Fruit fly (Drosophila melanogaster): Measurements from ENCODE around the gene RhoGEF64C.

Gene RhoGEF64C

dm6 chr3L:4691775-4692174 is 808 bp upstream of the RhoGEF64C start (continued):
- TF ChIP-seq Nf-YC (tag; optimal IDR thresholded peaks at IDR 0.05) (no peak), CG11398 (GFP tag; optimal IDR thresholded peaks at IDR 0.05) (no peak), wdn (GFP tag; IDR thresholded peaks at IDR 0.05) (no peak), dmrt99B (tag; optimal IDR thresholded peaks at IDR 0.05) (peak; percentile 44), klu (GFP tag; IDR thresholded peaks at IDR 0.05) (no peak), wek (GFP tag; optimal IDR thresholded peaks at IDR 0.05) (no peak), CG14441 (GFP tag; IDR thresholded peaks at IDR 0.05) (no peak), pho (GFP tag; optimal IDR thresholded peaks at IDR 0.05) (no peak), CG13624 (GFP tag; optimal IDR thresholded peaks at IDR 0.05) (no peak), Camta (GFP tag; optimal IDR thresholded peaks at IDR 0.05) (no peak), CG9215 (GFP tag; IDR thresholded peaks at IDR 0.05) (no peak), seq (GFP tag; IDR thresholded peaks at IDR 0.05) (no peak), CG6175 (GFP tag; IDR thresholded peaks at IDR 0.05) (no peak), Dfd (GFP tag; optimal IDR thresholded peaks at IDR 0.05) (no peak), ems (GFP tag; optimal IDR thresholded peaks at IDR 0.05) (no peak), Usf (GFP tag; optimal IDR thresholded peaks at IDR 0.05) (no peak), CG1832 (GFP tag; optimal IDR thresholded peaks at IDR 0.05) (no peak), CG6689 (GFP tag; IDR thresholded peaks at IDR 0.05) (no peak), CG10366 (GFP tag; IDR thresholded peaks at IDR 0.05) (no peak; the same call in 1 of the 2 replicates), bab2 (GFP tag; optimal IDR thresholded peaks at IDR 0.05) (no peak), CG9437 (GFP tag; optimal IDR thresholded peaks at IDR 0.05) (peak; percentile 1), cg (GFP tag; optimal IDR thresholded peaks at IDR 0.05) (no peak), esg (GFP tag; conservative IDR thresholded peaks at IDR 0.05) (no peak), Dbx (GFP tag; IDR thresholded peaks at IDR 0.05) (no peak), HLH4C (GFP tag; IDR thresholded peaks at IDR 0.05; ENCODE audit: partially characterized antibody) (no peak), dimm (GFP tag; IDR thresholded peaks at IDR 0.05) (no peak), cwo (GFP tag; optimal IDR thresholded peaks at IDR 0.05) (no peak), wor (GFP tag; IDR thresholded peaks at IDR 0.05) (no peak), Ravus (GFP tag; IDR thresholded peaks at IDR 0.05) (no peak), tgo (GFP tag; IDR thresholded peaks at IDR 0.05) (no peak), Atf3 (GFP tag; optimal IDR thresholded peaks at IDR 0.05) (no peak), Side (GFP tag; optimal IDR thresholded peaks at IDR 0.05) (no peak), usp (GFP tag; optimal IDR thresholded peaks at IDR 0.05) (no peak), ERR (GFP tag; optimal IDR thresholded peaks at IDR 0.05) (no peak), CG14965 (GFP tag; optimal IDR thresholded peaks at IDR 0.05; ENCODE audit: borderline replicate concordance) (no peak), slbo (GFP tag; IDR thresholded peaks at IDR 0.05) (no peak), lab (GFP tag; optimal IDR thresholded peaks at IDR 0.05) (peak; percentile 8), Ssrp (tag; optimal IDR thresholded peaks at IDR 0.05) (peak; percentile 41), Spps (tag; optimal IDR thresholded peaks at IDR 0.05) (peak; percentile 15), grau (tag; optimal IDR thresholded peaks at IDR 0.05) (peak; percentile 51), C15 (GFP tag; IDR thresholded peaks at IDR 0.05) (no peak), exex (tag; optimal IDR thresholded peaks at IDR 0.05) (no peak), nom (GFP tag; optimal IDR thresholded peaks at IDR 0.05) (no peak), CG7271 (tag; optimal IDR thresholded peaks at IDR 0.05) (no peak), dan (GFP tag; IDR thresholded peaks at IDR 0.05) (no peak), CG17612 (GFP tag; IDR thresholded peaks at IDR 0.05) (no peak), ssp (GFP tag; IDR thresholded peaks at IDR 0.05) (no peak), CG4707 (GFP tag; optimal IDR thresholded peaks at IDR 0.05) (no peak), Ptx1 (GFP tag; IDR thresholded peaks at IDR 0.05) (0 out of 2 replicates have a peak, but pooled peaks have one; percentile 21), sd (tag; optimal IDR thresholded peaks at IDR 0.05) (no peak), CG4282 (GFP tag; optimal IDR thresholded peaks at IDR 0.05) (no peak), sc (optimal IDR thresholded peaks at IDR 0.05) (no peak), sc (GFP tag; optimal IDR thresholded peaks at IDR 0.05) (peak; percentile 12)
